Worm (Caenorhabditis elegans): Measurements from ENCODE around the gene sad-1.

ce11 chrX:13542757-13543156 lies 42.3 kb upstream of the sad-1 start:
- no peak for TF ChIP-seq elt-1 (tag; optimal IDR thresholded peaks at IDR 0.05; ENCODE audit: borderline replicate concordance, insufficient read depth)
- TF ChIP-seq nhr-76 (tag; optimal IDR thresholded peaks at IDR 0.05) = no peak
- no peak for TF ChIP-seq mls-2 (tag; optimal IDR thresholded peaks at IDR 0.05)
- TF ChIP-seq lin-13 (tag; optimal IDR thresholded peaks at IDR 0.05) = no peak
- TF ChIP-seq nhr-12 (tag; optimal IDR thresholded peaks at IDR 0.05) = no peak
- no peak for TF ChIP-seq ham-2 (GFP tag; optimal IDR thresholded peaks at IDR 0.05)
- TF ChIP-seq nhr-28 (tag; optimal IDR thresholded peaks at IDR 0.05) = no peak
- TF ChIP-seq mep-1 (tag; optimal IDR thresholded peaks at IDR 0.05) = no peak
- no peak for TF ChIP-seq nhr-237 (tag; optimal IDR thresholded peaks at IDR 0.05)
- no peak for TF ChIP-seq nhr-2 (tag; optimal IDR thresholded peaks at IDR 0.05)
- TF ChIP-seq snpc-4 (tag; optimal IDR thresholded peaks at IDR 0.05) = no peak
